Worm (Caenorhabditis elegans): ENCODE measurements around the gene T25B9.6.
A peak's percentile ranks its signal among the peaks of the same experiment; 100 is the strongest.

Gene T25B9.6

DNA sequence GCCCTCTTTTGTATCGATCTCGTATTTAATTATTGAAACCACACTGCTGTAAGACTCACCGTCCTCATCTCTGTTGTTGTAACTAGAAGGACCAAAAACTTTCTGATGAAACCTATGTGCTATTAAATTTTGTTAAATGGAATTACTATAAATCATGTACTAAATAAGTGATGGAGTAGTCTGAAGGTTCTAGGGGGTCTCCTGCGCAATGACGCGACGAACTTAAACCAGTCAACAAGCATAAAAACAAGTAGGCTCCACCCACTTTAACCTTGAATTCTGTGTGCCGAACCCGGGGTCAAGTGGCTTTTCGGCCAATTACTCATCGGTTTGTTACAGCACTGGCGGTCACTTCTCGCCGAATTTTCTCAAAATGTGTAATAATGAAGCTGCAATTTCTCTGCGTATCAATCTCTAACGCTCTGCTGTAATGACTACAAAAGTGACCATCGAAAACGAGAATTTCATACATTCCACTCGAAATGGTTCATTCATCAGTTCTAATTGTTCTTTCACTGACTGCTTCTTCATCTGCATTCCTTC, 20.9 kb upstream of the T25B9.6 start, which contains the start of gene grl-21 (continued):
- TF ChIP-seq tbp1 (GFP tag; optimal IDR thresholded peaks at IDR 0.05) (no peak), let-607 (tag; optimal IDR thresholded peaks at IDR 0.05) (no peak), ceh-27 (GFP tag; optimal IDR thresholded peaks at IDR 0.05) (no peak), lin-26 (GFP tag; IDR thresholded peaks at IDR 0.05) (peak; percentile 50; the same call in 1 of the 2 replicates), Y95B8A.8 (GFP tag; IDR thresholded peaks at IDR 0.05) (no peak), atf-7 (tag; optimal IDR thresholded peaks at IDR 0.05) (no peak), C06A6.2 (GFP tag; conservative IDR thresholded peaks at IDR 0.05) (no peak), aptf-2 (GFP tag; conservative IDR thresholded peaks at IDR 0.05) (no peak), egl-18 (GFP tag; IDR thresholded peaks at IDR 0.05) (no peak), mel-28 (tag; optimal IDR thresholded peaks at IDR 0.05; ENCODE audit: borderline replicate concordance) (peak; percentile 8), athp-1 (tag; optimal IDR thresholded peaks at IDR 0.05) (peak; percentile 23), rpc-1 (optimal IDR thresholded peaks at IDR 0.05) (no peak), rpc-1 (tag; optimal IDR thresholded peaks at IDR 0.05) (no peak), snpc-1.3 (tag; optimal IDR thresholded peaks at IDR 0.05; ENCODE audit: insufficient read depth) (no peak), ceh-79 (tag; optimal IDR thresholded peaks at IDR 0.05) (no peak), cebp-2 (GFP tag; IDR thresholded peaks at IDR 0.05) (no peak), hmg-20 (GFP tag; IDR thresholded peaks at IDR 0.05) (no peak), C17E4.6 (GFP tag; IDR thresholded peaks at IDR 0.05) (0 out of 2 replicates have a peak, but pooled peaks have one; percentile 28), hrde-1 (tag; optimal IDR thresholded peaks at IDR 0.05; ENCODE audit: borderline replicate concordance) (peak; percentile 58), attf-6 (GFP tag; IDR thresholded peaks at IDR 0.05) (no peak), snpc-4 (GFP tag; optimal IDR thresholded peaks at IDR 0.05) (no peak), snpc-4 (tag; optimal IDR thresholded peaks at IDR 0.05) (no peak), dpl-1 (GFP tag; optimal IDR thresholded peaks at IDR 0.05) (no peak), lin-54 (GFP tag; optimal IDR thresholded peaks at IDR 0.05) (peak; percentile 21), ztf-22 (GFP tag; optimal IDR thresholded peaks at IDR 0.05) (no peak), aptf-3 (GFP tag; IDR thresholded peaks at IDR 0.05) (no peak), lsy-27 (tag; optimal IDR thresholded peaks at IDR 0.05; ENCODE audit: borderline replicate concordance, insufficient read depth) (no peak), ceh-91 (GFP tag; IDR thresholded peaks at IDR 0.05) (no peak), ceh-100 (GFP tag; IDR thresholded peaks at IDR 0.05) (no peak), lin-35 (GFP tag; optimal IDR thresholded peaks at IDR 0.05) (no peak), mxl-1 (tag; optimal IDR thresholded peaks at IDR 0.05) (no peak), mcd-1 (GFP tag; IDR thresholded peaks at IDR 0.05) (no peak), nhr-120 (GFP tag; IDR thresholded peaks at IDR 0.05) (no peak), pbrm-1 (GFP tag; IDR thresholded peaks at IDR 0.05) (0 out of 2 replicates have a peak, but pooled peaks have one; percentile 21), dox-1 (GFP tag; IDR thresholded peaks at IDR 0.05) (no peak), K11D2.4 (GFP tag; IDR thresholded peaks at IDR 0.05) (no peak), attf-5 (GFP tag; optimal IDR thresholded peaks at IDR 0.05) (no peak), Y53F4B.3 (GFP tag; IDR thresholded peaks at IDR 0.05) (no peak), ztf-26 (tag; optimal IDR thresholded peaks at IDR 0.05) (no peak), xnd-1 (tag; optimal IDR thresholded peaks at IDR 0.05) (peak; percentile 17), F33H1.4 (GFP tag; IDR thresholded peaks at IDR 0.05) (no peak), F22D6.2 (tag; optimal IDR thresholded peaks at IDR 0.05) (no peak), ceh-58 (GFP tag; IDR thresholded peaks at IDR 0.05) (no peak), nhr-90 (tag; optimal IDR thresholded peaks at IDR 0.05) (no peak), B0035.1 (tag; optimal IDR thresholded peaks at IDR 0.05) (no peak), B0336.3 (GFP tag; IDR thresholded peaks at IDR 0.05) (peak; percentile 82; the same call in 1 of the 2 replicates), F57C9.4 (tag; optimal IDR thresholded peaks at IDR 0.05) (no peak), F55B11.4 (tag; optimal IDR thresholded peaks at IDR 0.05; ENCODE audit: borderline replicate concordance, insufficient read depth) (no peak), ets-4 (GFP tag; optimal IDR thresholded peaks at IDR 0.05) (no peak)
